ENCODE assay signal across 3 worm cellular contexts in the genomic region with DNA sequence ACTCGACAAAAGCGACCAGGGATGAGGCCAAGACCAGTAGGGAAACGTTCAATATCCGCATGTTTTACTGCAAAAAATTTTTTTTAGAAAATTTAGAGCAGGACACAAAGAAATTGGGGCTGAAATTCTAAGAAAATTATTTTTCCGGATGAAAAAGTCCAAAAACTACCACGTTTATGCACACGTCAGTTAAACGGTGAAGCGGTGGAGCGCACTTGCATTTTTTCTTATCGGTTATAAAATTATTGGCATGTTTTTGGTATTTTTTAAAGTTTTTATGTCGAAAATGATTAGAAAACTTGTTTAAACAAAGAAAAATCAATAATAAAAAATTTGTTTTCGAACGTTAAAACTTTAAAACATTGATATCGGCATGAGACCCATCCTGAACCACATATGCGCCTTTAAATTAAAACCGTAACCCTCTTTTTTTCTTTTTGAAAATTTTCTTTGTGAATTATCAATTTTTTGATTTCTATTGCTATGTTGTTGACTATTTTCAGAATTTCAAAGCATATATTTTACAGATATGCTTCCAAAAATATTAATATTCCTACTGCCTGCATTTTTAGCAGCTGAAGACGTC.
A peak's percentile ranks its signal among the peaks of the same experiment; 100 is the strongest.
TF ChIP-seq lines count a peak whose summit lies in the region.

A gene (minus strand): TSS at position 67 of the 586 bp plus-strand sequence.
A gene (plus strand): TSS at position 504 of the 586 bp plus-strand sequence.

TF ChIP-seq in whole organism, L1 larva, 84 proteins besides CTCF, POLR2A, EP300 and RAD21 (continued from another document):
- TF ChIP-seq blmp-1 (tag; optimal IDR thresholded peaks at IDR 0.05; lab: Kevin White, UChicago) (peak; percentile 22), C16A3.4 (tag; optimal IDR thresholded peaks at IDR 0.05; lab: Kevin White, UChicago) (peak; percentile 27), zip-4 (GFP tag; optimal IDR thresholded peaks at IDR 0.05; lab: Kevin White, UChicago) (no peak), pax-3 (tag; optimal IDR thresholded peaks at IDR 0.05; lab: Kevin White, UChicago) (no peak), elt-2 (tag; optimal IDR thresholded peaks at IDR 0.05; lab: Kevin White, UChicago) (no peak), aly-2 (tag; optimal IDR thresholded peaks at IDR 0.05; lab: Kevin White, UChicago) (no peak), elt-3 (tag; optimal IDR thresholded peaks at IDR 0.05; lab: Kevin White, UChicago) (peak in 1 of 6 experiments; percentile 33), efl-3 (GFP tag; optimal IDR thresholded peaks at IDR 0.05; lab: Kevin White, UChicago) (no peak), hpl-2 (GFP tag; optimal IDR thresholded peaks at IDR 0.05; lab: Kevin White, UChicago) (no peak), nhr-71 (tag; optimal IDR thresholded peaks at IDR 0.05; lab: Kevin White, UChicago) (peak; percentile 6), isw-1 (GFP tag; IDR thresholded peaks at IDR 0.05; lab: Robert Waterston, UW) (no peak), nhr-20 (tag; optimal IDR thresholded peaks at IDR 0.05; lab: Kevin White, UChicago) (peak; percentile 3), lsy-2 (tag; optimal IDR thresholded peaks at IDR 0.05; lab: Kevin White, UChicago) (peak; percentile 14 to 46), mep-1 (tag; optimal IDR thresholded peaks at IDR 0.05; lab: Kevin White, UChicago) (peak; percentile 22), grh-1 (GFP tag; IDR thresholded peaks at IDR 0.05; lab: Robert Waterston, UW) (no peak)

TF ChIP-seq in whole organism, L4 larva, 104 proteins besides CTCF, POLR2A, EP300 and RAD21 (continued from another document):
- no peak for TF ChIP-seq nhr-28 (tag; optimal IDR thresholded peaks at IDR 0.05; lab: Kevin White, UChicago)
- TF ChIP-seq egl-43 (GFP tag; IDR thresholded peaks at IDR 0.05; lab: Robert Waterston, UW), result no peak
- no peak for TF ChIP-seq hif-1 (tag; optimal IDR thresholded peaks at IDR 0.05; lab: Kevin White, UChicago)
- no peak for TF ChIP-seq duxl-1 (tag; optimal IDR thresholded peaks at IDR 0.05; lab: Kevin White, UChicago; ENCODE audit: poor library complexity)
- no peak for TF ChIP-seq mdt-29 (GFP tag; IDR thresholded peaks at IDR 0.05; lab: Robert Waterston, UW)
- TF ChIP-seq D1046.2 (GFP tag; IDR thresholded peaks at IDR 0.05; lab: Robert Waterston, UW), result no peak
- TF ChIP-seq lin-1 (GFP tag; IDR thresholded peaks at IDR 0.05; lab: Robert Waterston, UW), result no peak
- TF ChIP-seq mdl-1 (tag; optimal IDR thresholded peaks at IDR 0.05; lab: Kevin White, UChicago), result no peak
- TF ChIP-seq nhr-11 (tag; optimal IDR thresholded peaks at IDR 0.05; lab: Kevin White, UChicago), result peak; percentile 23
- TF ChIP-seq lin-13 (GFP tag; optimal IDR thresholded peaks at IDR 0.05; lab: Kevin White, UChicago), result no peak
- no peak for TF ChIP-seq ces-1 (GFP tag; optimal IDR thresholded peaks at IDR 0.05; lab: Kevin White, UChicago)
- no peak for TF ChIP-seq gei-8 (GFP tag; optimal IDR thresholded peaks at IDR 0.05; lab: Kevin White, UChicago)
- no peak for TF ChIP-seq fkh-10 (GFP tag; optimal IDR thresholded peaks at IDR 0.05; lab: Kevin White, UChicago)
- peak; percentile 5 for TF ChIP-seq mxl-3 (GFP tag; optimal IDR thresholded peaks at IDR 0.05; lab: Kevin White, UChicago)
- TF ChIP-seq jun-1 (tag; optimal IDR thresholded peaks at IDR 0.05; lab: Kevin White, UChicago), result no peak
- no peak for TF ChIP-seq zfp-2 (tag; optimal IDR thresholded peaks at IDR 0.05; lab: Kevin White, UChicago)
- TF ChIP-seq pqm-1 (tag; optimal IDR thresholded peaks at IDR 0.05; lab: Kevin White, UChicago), result peak; percentile 25
- no peak for TF ChIP-seq attf-4 (tag; optimal IDR thresholded peaks at IDR 0.05; lab: Kevin White, UChicago)
- TF ChIP-seq set-16 (GFP tag; IDR thresholded peaks at IDR 0.05; lab: Robert Waterston, UW), result no peak
- TF ChIP-seq pha-4 (GFP tag; IDR thresholded peaks at IDR 0.05; lab: Robert Waterston, UW), result no peak
- TF ChIP-seq pha-4 (tag; optimal IDR thresholded peaks at IDR 0.05; lab: Kevin White, UChicago), result no peak
- no peak for TF ChIP-seq ceh-20 (GFP tag; IDR thresholded peaks at IDR 0.05; lab: Robert Waterston, UW)
- TF ChIP-seq Y5F2A.4 (GFP tag; optimal IDR thresholded peaks at IDR 0.05; lab: Kevin White, UChicago), result no peak
- TF ChIP-seq nhr-42 (GFP tag; IDR thresholded peaks at IDR 0.05; lab: Robert Waterston, UW), result no peak
- TF ChIP-seq F10B5.3 (tag; optimal IDR thresholded peaks at IDR 0.05; lab: Kevin White, UChicago), result no peak
- TF ChIP-seq tra-1 (GFP tag; IDR thresholded peaks at IDR 0.05; lab: Robert Waterston, UW), result no peak
- no peak for TF ChIP-seq zip-2 (tag; optimal IDR thresholded peaks at IDR 0.05; lab: Kevin White, UChicago)
- TF ChIP-seq nhr-102 (tag; optimal IDR thresholded peaks at IDR 0.05; lab: Kevin White, UChicago), result no peak
- no peak for TF ChIP-seq daf-19 (GFP tag; conservative IDR thresholded peaks at IDR 0.05; lab: Robert Waterston, UW)
- no peak for TF ChIP-seq Y105C5A.15 (GFP tag; IDR thresholded peaks at IDR 0.05; lab: Robert Waterston, UW)
- peak; percentile 24 for TF ChIP-seq mep-1 (tag; optimal IDR thresholded peaks at IDR 0.05; lab: Kevin White, UChicago)
- TF ChIP-seq ceh-62 (tag; optimal IDR thresholded peaks at IDR 0.05; lab: Kevin White, UChicago), result no peak
- TF ChIP-seq snpc-4 (tag; optimal IDR thresholded peaks at IDR 0.05; lab: Kevin White, UChicago), result no peak
- TF ChIP-seq ceh-28 (tag; optimal IDR thresholded peaks at IDR 0.05; lab: Kevin White, UChicago), result no peak
- TF ChIP-seq zip-11 (GFP tag; IDR thresholded peaks at IDR 0.05; lab: Robert Waterston, UW), result no peak
- no peak for TF ChIP-seq hmg-1.1 (GFP tag; IDR thresholded peaks at IDR 0.05; lab: Robert Waterston, UW)
- no peak for TF ChIP-seq skn-1 (tag; optimal IDR thresholded peaks at IDR 0.05; lab: Kevin White, UChicago)
- TF ChIP-seq lin-38 (GFP tag; IDR thresholded peaks at IDR 0.05; lab: Robert Waterston, UW), result peak; percentile 73
- TF ChIP-seq hlh-11 (tag; optimal IDR thresholded peaks at IDR 0.05; lab: Kevin White, UChicago), result no peak
- TF ChIP-seq Y75B8A.6 (GFP tag; IDR thresholded peaks at IDR 0.05; lab: Robert Waterston, UW), result no peak
- TF ChIP-seq T26A8.4 (GFP tag; IDR thresholded peaks at IDR 0.05; lab: Robert Waterston, UW), result no peak
- TF ChIP-seq cey-2 (tag; optimal IDR thresholded peaks at IDR 0.05; lab: Kevin White, UChicago; ENCODE audit: borderline replicate concordance, insufficient read depth), result no peak
- peak; percentile 40 for TF ChIP-seq mes-2 (tag; optimal IDR thresholded peaks at IDR 0.05; lab: Kevin White, UChicago; ENCODE audit: poor library complexity, severe bottlenecking)
- no peak for TF ChIP-seq ceh-82 (tag; optimal IDR thresholded peaks at IDR 0.05; lab: Kevin White, UChicago)
- no peak for TF ChIP-seq lin-29 (GFP tag; IDR thresholded peaks at IDR 0.05; lab: Robert Waterston, UW)
- TF ChIP-seq ztf-7 (tag; optimal IDR thresholded peaks at IDR 0.05; lab: Kevin White, UChicago), result no peak
- TF ChIP-seq dmd-9 (GFP tag; IDR thresholded peaks at IDR 0.05; lab: Robert Waterston, UW), result no peak
- no peak for TF ChIP-seq dve-1 (tag; optimal IDR thresholded peaks at IDR 0.05; lab: Kevin White, UChicago; ENCODE audit: insufficient read depth)
- no peak for TF ChIP-seq zfp-3 (GFP tag; conservative IDR thresholded peaks at IDR 0.05; lab: Robert Waterston, UW)
- TF ChIP-seq nhr-76 (tag; optimal IDR thresholded peaks at IDR 0.05; lab: Kevin White, UChicago), result no peak
- no peak for TF ChIP-seq aly-2 (tag; optimal IDR thresholded peaks at IDR 0.05; lab: Kevin White, UChicago)
- TF ChIP-seq dpl-1 (GFP tag; optimal IDR thresholded peaks at IDR 0.05; lab: Kevin White, UChicago), result peak; percentile 22
- no peak for TF ChIP-seq mxl-2 (GFP tag; conservative IDR thresholded peaks at IDR 0.05; lab: Robert Waterston, UW)
- TF ChIP-seq ama-1 (optimal IDR thresholded peaks at IDR 0.05; lab: Kevin White, UChicago), result no peak
- no peak for TF ChIP-seq ctbp-1 (GFP tag; IDR thresholded peaks at IDR 0.05; lab: Robert Waterston, UW)
- peak in 1 of 2 experiments; percentile 56 for TF ChIP-seq lsy-2 (tag; optimal IDR thresholded peaks at IDR 0.05; lab: Kevin White, UChicago)
- TF ChIP-seq ZK337.2 (GFP tag; IDR thresholded peaks at IDR 0.05; lab: Robert Waterston, UW), result no peak
- no peak for TF ChIP-seq lim-7 (GFP tag; IDR thresholded peaks at IDR 0.05; lab: Robert Waterston, UW)
- no peak for TF ChIP-seq madf-5 (GFP tag; IDR thresholded peaks at IDR 0.05; lab: Robert Waterston, UW)

TF ChIP-seq in whole organism, young adult, 124 proteins besides CTCF, POLR2A, EP300 and RAD21 (continued from another document):
- no peak for TF ChIP-seq bed-1 (GFP tag; IDR thresholded peaks at IDR 0.05; lab: Robert Waterston, UW)
- TF ChIP-seq hsf-1 (GFP tag; IDR thresholded peaks at IDR 0.05; lab: Robert Waterston, UW), result no peak
